Worm (Caenorhabditis elegans): Measurements from ENCODE around the gene F21C10.9.

Gene F21C10.9

ce11 chrV:9079965-9080432 lies 18.5 kb downstream of the F21C10.9 start:
- no peak for TF ChIP-seq unc-62 (GFP tag; optimal IDR thresholded peaks at IDR 0.05)

- no peak for TF ChIP-seq unc-62 (GFP tag; optimal IDR thresholded peaks at IDR 0.05)
Measured at ce11 chrV:9078815-9079525, 19.5 kb downstream of the F21C10.9 start.

- TF ChIP-seq unc-62 (GFP tag; optimal IDR thresholded peaks at IDR 0.05) = no peak
Measured at ce11 chrV:9078067-9078581, 20.4 kb downstream of the F21C10.9 start.

ce11 chrV:9076273-9076672 lies 22.2 kb downstream of the F21C10.9 start, which contains the start of gene T27E4.7:
TSS of gene T27E4.7 (minus strand) at chrV:9076322.
- no peak for TF ChIP-seq unc-62 (GFP tag; optimal IDR thresholded peaks at IDR 0.05)

- TF ChIP-seq unc-62 (GFP tag; optimal IDR thresholded peaks at IDR 0.05) = no peak
Measured at ce11 chrV:9075827-9076226, 22.7 kb downstream of the F21C10.9 start.

DNA sequence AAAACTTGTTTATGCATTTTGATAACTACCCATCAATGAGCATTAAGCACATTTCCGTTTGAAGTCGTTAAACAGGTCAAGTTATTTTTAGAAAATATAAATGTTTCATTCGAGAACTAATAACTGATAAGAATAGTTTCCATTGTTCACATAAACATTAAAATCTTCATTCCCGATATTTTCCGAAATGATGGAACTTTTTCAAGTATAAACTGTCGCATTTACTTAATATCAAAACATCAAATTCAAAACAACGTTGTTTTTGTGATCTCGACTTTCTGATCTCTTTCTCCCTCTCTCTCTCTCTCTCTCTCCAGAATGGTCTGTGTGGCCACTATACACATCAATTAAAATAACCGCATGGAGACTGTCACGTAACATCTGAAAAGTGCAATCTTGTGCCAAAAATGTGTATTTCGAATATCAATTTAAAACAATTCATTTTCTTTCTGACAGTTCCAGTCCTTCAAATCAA lies 24.1 kb downstream of the F21C10.9 start:
- no peak for TF ChIP-seq unc-62 (GFP tag; optimal IDR thresholded peaks at IDR 0.05)

ce11 chrV:9073322-9074038 lies 25.0 kb downstream of the F21C10.9 start, which contains the start of gene oac-50:
TSS of gene oac-50 (minus strand) at chrV:9073540.
- no peak for TF ChIP-seq unc-62 (GFP tag; optimal IDR thresholded peaks at IDR 0.05)

- no peak for TF ChIP-seq unc-62 (GFP tag; optimal IDR thresholded peaks at IDR 0.05)
Measured at ce11 chrV:9069680-9070079, 28.8 kb downstream of the F21C10.9 start, which contains the start of gene T27E4.5. TSS of gene T27E4.5 (minus strand) at chrV:9069780.

- no peak for TF ChIP-seq unc-62 (GFP tag; optimal IDR thresholded peaks at IDR 0.05)
Measured at ce11 chrV:9067678-9068077, 30.8 kb downstream of the F21C10.9 start, which contains the start of gene fip-2. TSS of gene fip-2 (plus strand) at chrV:9067978.

DNA sequence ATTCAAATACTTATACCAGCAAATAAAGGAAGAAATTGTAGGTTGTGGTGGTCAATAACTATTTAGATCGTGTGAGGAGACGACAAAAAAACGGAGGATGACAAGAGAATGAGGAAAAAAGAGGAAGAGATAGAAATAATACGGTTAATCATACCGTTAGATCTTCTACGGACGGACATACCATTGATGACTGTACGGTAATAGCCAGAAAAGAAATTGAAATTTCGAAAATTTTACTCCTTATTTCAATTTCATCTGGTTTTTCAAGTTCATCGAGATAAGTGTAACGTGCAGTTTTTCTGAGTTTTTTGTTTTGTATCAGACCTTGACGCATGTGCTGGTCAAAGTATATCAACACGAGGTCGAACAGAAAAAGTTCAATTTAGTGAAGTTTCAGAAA lies 32.6 kb downstream of the F21C10.9 start:
- no peak for TF ChIP-seq unc-62 (GFP tag; optimal IDR thresholded peaks at IDR 0.05)

- no peak for TF ChIP-seq unc-62 (GFP tag; optimal IDR thresholded peaks at IDR 0.05)
Measured at ce11 chrV:9065001-9065400, 33.5 kb downstream of the F21C10.9 start.

ce11 chrV:9063134-9063533 lies 35.4 kb downstream of the F21C10.9 start:
- no peak for TF ChIP-seq unc-62 (GFP tag; optimal IDR thresholded peaks at IDR 0.05)

ce11 chrV:9062341-9062740 lies 36.2 kb downstream of the F21C10.9 start, which contains the start of gene C25E10.12:
TSS of gene C25E10.12 (minus strand) at chrV:9062441.
- no peak for TF ChIP-seq unc-62 (GFP tag; optimal IDR thresholded peaks at IDR 0.05)

ce11 chrV:9059468-9059867 lies 39.0 kb downstream of the F21C10.9 start, which contains the start of the genes C25E10.16 and C25E10.13:
TSS of gene C25E10.16 (minus strand) at chrV:9059568.
TSS of gene C25E10.13 (plus strand) at chrV:9059723.
- no peak for TF ChIP-seq unc-62 (GFP tag; optimal IDR thresholded peaks at IDR 0.05)

DNA sequence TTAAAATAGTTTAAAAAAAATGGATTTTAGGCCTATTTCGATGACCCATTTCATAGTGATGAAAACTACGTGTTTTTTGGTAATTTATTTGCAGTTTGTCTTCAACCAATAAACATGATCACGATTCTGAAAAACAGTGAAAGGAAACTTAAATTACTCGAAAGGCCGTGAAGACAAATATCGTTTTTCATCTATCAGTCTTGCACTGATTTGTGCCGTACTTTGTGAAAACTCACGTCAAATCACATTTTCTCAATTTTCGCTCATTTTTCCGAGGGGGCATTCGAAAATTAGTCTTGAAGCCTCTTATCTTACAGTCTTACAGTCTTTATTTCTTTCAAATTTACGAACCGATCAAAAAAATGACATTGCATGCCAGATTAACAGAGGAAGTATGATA lies 39.9 kb downstream of the F21C10.9 start, which contains the start of gene C25E10.11:
TSS of gene C25E10.11 (minus strand) at position 101 of the 400 bp plus-strand sequence.
- TF ChIP-seq unc-62 (GFP tag; optimal IDR thresholded peaks at IDR 0.05) = no peak

DNA sequence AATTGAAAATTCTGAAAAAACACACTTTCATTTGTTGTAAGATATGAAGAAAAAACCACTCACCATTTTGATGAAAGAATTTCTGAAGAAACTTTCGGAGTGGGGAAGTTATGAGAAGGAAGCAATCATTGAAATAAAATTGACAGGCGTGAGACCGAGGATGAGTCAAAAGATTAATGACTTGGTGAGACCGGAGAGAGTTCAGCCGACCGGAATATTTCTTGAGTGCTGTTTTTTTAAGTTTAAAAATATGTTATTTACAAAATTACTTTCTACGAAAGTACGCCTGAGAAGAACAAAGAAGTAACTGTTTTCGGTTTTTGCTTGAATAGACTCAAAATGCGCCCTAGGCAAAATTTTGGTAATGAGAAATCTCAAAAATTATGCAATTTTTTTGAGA lies 42.2 kb downstream of the F21C10.9 start, which contains the start of gene C25E10.10:
TSS of gene C25E10.10 (minus strand) at position 101 of the 400 bp plus-strand sequence.
- no peak for TF ChIP-seq unc-62 (GFP tag; optimal IDR thresholded peaks at IDR 0.05)
